Worm (Caenorhabditis elegans): ENCODE measurements around the gene Y46D2A.3.

- TF ChIP-seq cog-1 (tag; optimal IDR thresholded peaks at IDR 0.05) = no peak
- no peak for TF ChIP-seq T22C8.4 (GFP tag; IDR thresholded peaks at IDR 0.05)
- no peak for TF ChIP-seq ztf-29 (GFP tag; IDR thresholded peaks at IDR 0.05)
- TF ChIP-seq flt-1 (GFP tag; IDR thresholded peaks at IDR 0.05) = no peak
- no peak for TF ChIP-seq ref-1 (GFP tag; conservative IDR thresholded peaks at IDR 0.05)
- TF ChIP-seq klf-2 (GFP tag; conservative IDR thresholded peaks at IDR 0.05) = no peak
- TF ChIP-seq tab-1 (GFP tag; IDR thresholded peaks at IDR 0.05) = no peak
Observed at ce11 chrII:3327104-3327503, at the start of gene Y46D2A.3.

Data from whole organism, midembryonic.